Worm (Caenorhabditis elegans) whole organism, L1 larva: Measurements from ENCODE around the gene M04G7.1.

Experiments used
- C04F5.9 ChIP-seq: sonication (generic microtip); optimal IDR thresholded peaks from 2 replicates; lab custom pipeline; 2016; ENCODE audit warnings: missing genetic modification characterization, missing compliant biosample characterization
- C16A3.4 ChIP-seq: fragments of 150-350 bp; optimal IDR thresholded peaks from 2 replicates; lab custom pipeline; 2014; ENCODE audit warnings: missing biosample characterization, missing genetic modification characterization
- C34B4.2 ChIP-seq: sonication (generic microtip); optimal IDR thresholded peaks from 2 replicates; lab custom pipeline; 2017; ENCODE audit warnings: mild to moderate bottlenecking, missing genetic modification characterization, missing compliant biosample characterization
- Y116A8C.19 ChIP-seq: sonication (generic microtip); optimal IDR thresholded peaks from 2 replicates; lab custom pipeline; 2016; ENCODE audit warnings: missing compliant biosample characterization, missing genetic modification characterization, borderline replicate concordance
- alr-1 ChIP-seq: fragments of 200-800 bp; sonication (Bioruptor generic); optimal IDR thresholded peaks from 2 replicates; lab custom pipeline; 2018; ENCODE audit warnings: borderline replicate concordance, mild to moderate bottlenecking, missing genetic modification characterization, missing compliant biosample characterization
- ama-1 ChIP-seq: fragments of 150-350 bp; optimal IDR thresholded peaks from 2 replicates; lab custom pipeline; 2014
- blmp-1 ChIP-seq: fragments of 150-350 bp; optimal IDR thresholded peaks from 2 replicates; lab custom pipeline; 2014; ENCODE audit warnings: missing biosample characterization, missing genetic modification characterization
- ces-1 ChIP-seq: fragments of 150-350 bp; optimal IDR thresholded peaks from 2 replicates; lab custom pipeline; 2014; ENCODE audit warnings: missing biosample characterization, missing genetic modification reagents, missing genetic modification characterization
- dsc-1 ChIP-seq: sonication (generic microtip); optimal IDR thresholded peaks from 2 replicates; lab custom pipeline; 2016; ENCODE audit warnings: mild to moderate bottlenecking, missing genetic modification characterization, missing compliant biosample characterization
- efl-1 ChIP-seq, 4 experiments: fragments of 150-350 bp; optimal IDR thresholded peaks in 3 of 4; peaks in 1 of 4; 1 replicate in 1 of 4; 2 replicates in 3 of 4; lab custom pipeline; 2014; ENCODE audit warnings: missing biosample characterization in 2 of 4, missing genetic modification characterization in 2 of 4, missing genetic modification reagents in 2 of 4
- efl-3 ChIP-seq: fragments of 200-800 bp; sonication (Bioruptor generic); optimal IDR thresholded peaks from 2 replicates; lab custom pipeline; 2018; ENCODE audit warnings: mild to moderate bottlenecking, missing genetic modification characterization, missing compliant biosample characterization
- egl-13 ChIP-seq: sonication (generic microtip); optimal IDR thresholded peaks from 2 replicates; lab custom pipeline; 2016; ENCODE audit warnings: missing genotype, missing genetic modification reagents, missing genetic modification characterization, missing compliant biosample characterization
- egl-27 ChIP-seq, 2 experiments: fragments of 150-350 bp in 1 of 2; sonication (generic microtip); optimal IDR thresholded peaks; 3 replicates each; lab custom pipeline; 2017 to 2018; ENCODE audit warnings: missing biosample characterization in 2 of 2, missing genetic modification characterization in 2 of 2, missing genetic modification reagents in 2 of 2
- elt-2 ChIP-seq: sonication (generic microtip); optimal IDR thresholded peaks from 2 replicates; lab custom pipeline; 2016; ENCODE audit warnings: missing genetic modification characterization, mild to moderate bottlenecking, inconsistent platforms, missing compliant biosample characterization, missing genetic modification reagents
- elt-3 ChIP-seq, 6 experiments: fragments of 150-350 bp in 1 of 6; sonication (generic microtip); optimal IDR thresholded peaks; 2 replicates each; lab custom pipeline; 2017 to 2018; ENCODE audit warnings: missing biosample characterization in 6 of 6, missing genetic modification characterization in 6 of 6, inconsistent platforms in 1 of 6
- fkh-10 ChIP-seq: sonication (generic microtip); optimal IDR thresholded peaks from 2 replicates; lab custom pipeline; 2017; ENCODE audit warnings: missing biosample characterization, missing genetic modification reagents, missing genetic modification characterization
- fkh-4 ChIP-seq: sonication (generic microtip); optimal IDR thresholded peaks from 2 replicates; lab custom pipeline; 2016; ENCODE audit warnings: missing compliant biosample characterization, missing genetic modification characterization, borderline replicate concordance
- fkh-8 ChIP-seq: sonication (generic microtip); optimal IDR thresholded peaks from 2 replicates; lab custom pipeline; 2016; ENCODE audit warnings: mild to moderate bottlenecking, missing genetic modification characterization, missing compliant biosample characterization
- fos-1 ChIP-seq: fragments of 150-350 bp; optimal IDR thresholded peaks from 2 replicates; lab custom pipeline; 2014; ENCODE audit warnings: missing biosample characterization, missing genetic modification characterization
- grh-1 ChIP-seq: fragments of 200-800 bp; sonication (Bioruptor generic); IDR thresholded peaks from 2 replicates; pipeline ENCODE4 v1.3.6; 2022; ENCODE audit warnings: missing genetic modification reagents, missing genetic modification characterization, missing compliant biosample characterization
- jun-1 ChIP-seq: fragments of 150-350 bp; optimal IDR thresholded peaks from 2 replicates; lab custom pipeline; 2014; ENCODE audit warnings: missing biosample characterization, missing genetic modification reagents, missing genetic modification characterization
- lin-13 ChIP-seq: fragments of 150-350 bp; optimal IDR thresholded peaks from 2 replicates; lab custom pipeline; 2014; ENCODE audit warnings: missing biosample characterization, missing genetic modification reagents, missing genetic modification characterization
- lin-15B ChIP-seq: fragments of 150-350 bp; sonication (generic microtip); optimal IDR thresholded peaks from 3 replicates; lab custom pipeline; 2014; ENCODE audit warnings: missing biosample characterization, missing genetic modification characterization
- lin-35 ChIP-seq, 2 experiments: fragments of 150-350 bp; optimal IDR thresholded peaks; 2 replicates each; lab custom pipeline; 2014; ENCODE audit warnings: missing biosample characterization in 2 of 2, missing genetic modification characterization in 2 of 2, missing genetic modification reagents in 2 of 2
- lir-3 ChIP-seq: sonication (generic microtip); optimal IDR thresholded peaks from 2 replicates; lab custom pipeline; 2016; ENCODE audit warnings: mild to moderate bottlenecking, missing genetic modification characterization, moderate library complexity, missing compliant biosample characterization; ENCODE audit not compliant: poor library complexity
- lsy-2 ChIP-seq, 2 experiments: fragments of 150-350 bp; optimal IDR thresholded peaks; 2 replicates each; lab custom pipeline; 2014; ENCODE audit warnings: missing biosample characterization in 2 of 2, missing genetic modification characterization in 2 of 2
- mdl-1 ChIP-seq, 2 experiments: fragments of 150-350 bp; optimal IDR thresholded peaks; 2 replicates each; lab custom pipeline; 2014 to 2017; ENCODE audit warnings: missing biosample characterization in 2 of 2, missing genetic modification characterization in 2 of 2, inconsistent platforms in 1 of 2
- mef-2 ChIP-seq: fragments of 150-350 bp; optimal IDR thresholded peaks from 2 replicates; lab custom pipeline; 2014; ENCODE audit warnings: missing biosample characterization, missing genetic modification characterization
- nhr-11 ChIP-seq: fragments of 150-350 bp; optimal IDR thresholded peaks from 2 replicates; lab custom pipeline; 2014; ENCODE audit warnings: missing biosample characterization, missing genetic modification characterization
- nhr-12 ChIP-seq: sonication (generic microtip); optimal IDR thresholded peaks from 2 replicates; lab custom pipeline; 2017; ENCODE audit warnings: missing biosample characterization, missing genetic modification characterization
- nhr-19 ChIP-seq: fragments of 200-800 bp; sonication (Bioruptor generic); conservative IDR thresholded peaks from 2 replicates; pipeline ENCODE4 v1.3.6; 2022; ENCODE audit warnings: missing genetic modification characterization, missing compliant biosample characterization
- nhr-47 ChIP-seq: sonication (generic microtip); optimal IDR thresholded peaks from 2 replicates; lab custom pipeline; 2016; ENCODE audit warnings: mild to moderate bottlenecking, missing genetic modification characterization, moderate library complexity, missing compliant biosample characterization
- nhr-71 ChIP-seq: sonication (generic microtip); optimal IDR thresholded peaks from 2 replicates; lab custom pipeline; 2016; ENCODE audit warnings: mild to moderate bottlenecking, missing genetic modification characterization, moderate library complexity, missing compliant biosample characterization
- nhr-77 ChIP-seq: fragments of 150-350 bp; optimal IDR thresholded peaks from 2 replicates; lab custom pipeline; 2014; ENCODE audit warnings: missing biosample characterization, missing genetic modification characterization
- nhr-85 ChIP-seq: sonication (generic microtip); peaks from one replicate; lab custom pipeline; 2016; ENCODE audit warnings: missing genetic modification characterization, inconsistent platforms, missing compliant biosample characterization
- pax-3 ChIP-seq: fragments of 200-800 bp; sonication (Bioruptor generic); optimal IDR thresholded peaks from 2 replicates; lab custom pipeline; 2018; ENCODE audit warnings: mild to moderate bottlenecking, missing genetic modification characterization, moderate library complexity, missing compliant biosample characterization
- rnt-1 ChIP-seq: sonication (generic microtip); optimal IDR thresholded peaks from 2 replicates; lab custom pipeline; 2016; ENCODE audit warnings: mild to moderate bottlenecking, missing genetic modification characterization, moderate library complexity, missing compliant biosample characterization
- skn-1 ChIP-seq: fragments of 150-350 bp; optimal IDR thresholded peaks from 2 replicates; lab custom pipeline; 2014; ENCODE audit warnings: missing biosample characterization, missing genetic modification characterization
- snu-23 ChIP-seq: sonication (generic microtip); optimal IDR thresholded peaks from 2 replicates; lab custom pipeline; 2016; ENCODE audit warnings: missing genetic modification characterization, missing compliant biosample characterization
- sox-4 ChIP-seq: sonication (generic microtip); optimal IDR thresholded peaks from 2 replicates; lab custom pipeline; 2016; ENCODE audit warnings: missing genetic modification characterization, missing compliant biosample characterization
- sptf-1 ChIP-seq: fragments of 150-350 bp; optimal IDR thresholded peaks from 2 replicates; lab custom pipeline; 2014; ENCODE audit warnings: missing biosample characterization, missing genetic modification characterization
- tlp-1 ChIP-seq: fragments of 150-350 bp; optimal IDR thresholded peaks from 2 replicates; lab custom pipeline; 2014; ENCODE audit warnings: missing biosample characterization, missing genetic modification characterization
- unc-130 ChIP-seq: fragments of 150-350 bp; optimal IDR thresholded peaks from 2 replicates; lab custom pipeline; 2017; ENCODE audit warnings: missing biosample characterization, missing genetic modification characterization, inconsistent platforms
- unc-30 ChIP-seq: sonication (generic microtip); optimal IDR thresholded peaks from 2 replicates; lab custom pipeline; 2017; ENCODE audit warnings: missing biosample characterization, missing genetic modification characterization
- unc-62 ChIP-seq: fragments of 150-350 bp; optimal IDR thresholded peaks from 2 replicates; lab custom pipeline; 2014; ENCODE audit warnings: missing biosample characterization, missing genetic modification reagents, missing genetic modification characterization
- unc-86 ChIP-seq: sonication (generic microtip); optimal IDR thresholded peaks from 2 replicates; lab custom pipeline; 2016; ENCODE audit warnings: missing genetic modification characterization, missing compliant biosample characterization
- unc-98 ChIP-seq: fragments of 200-800 bp; sonication (Bioruptor generic); IDR thresholded peaks from 2 replicates; pipeline ENCODE4 v1.3.6; 2022; ENCODE audit warnings: missing genetic modification characterization, missing compliant biosample characterization
- zip-4 ChIP-seq: fragments of 200-800 bp; sonication (Bioruptor generic); optimal IDR thresholded peaks from 2 replicates; lab custom pipeline; 2018; ENCODE audit warnings: mild to moderate bottlenecking, missing genetic modification characterization, moderate library complexity, missing compliant biosample characterization

M04G7.1 gene

ce11 chrIV:438384-438783, 17.2 kb upstream of the M04G7.1 start:
- TF ChIP-seq blmp-1 (tag; lab: Kevin White, UChicago), result no peak
- TF ChIP-seq sox-4 (tag; lab: Kevin White, UChicago), result no peak
- no peak for TF ChIP-seq pax-3 (tag; lab: Kevin White, UChicago)
- TF ChIP-seq unc-86, result no peak
- no peak for TF ChIP-seq egl-27 (tag; optimal IDR thresholded peaks at IDR 0.05; lab: Kevin White, UChicago)
- no peak for TF ChIP-seq C16A3.4 (tag; lab: Kevin White, UChicago)
- TF ChIP-seq elt-3 (tag; optimal IDR thresholded peaks at IDR 0.05; lab: Kevin White, UChicago), result no peak
- no peak for TF ChIP-seq lin-13 (GFP tag; lab: Kevin White, UChicago)
- TF ChIP-seq sptf-1 (tag; lab: Kevin White, UChicago), result no peak
- TF ChIP-seq fos-1, result no peak
- no peak for TF ChIP-seq unc-98 (GFP tag; lab: Robert Waterston, UW)
- TF ChIP-seq nhr-11 (tag; lab: Kevin White, UChicago), result no peak
- TF ChIP-seq nhr-85 (tag; lab: Kevin White, UChicago), result no peak
- TF ChIP-seq ama-1 (lab: Kevin White, UChicago), result no peak
- no peak for TF ChIP-seq fkh-8 (tag; lab: Kevin White, UChicago)
- TF ChIP-seq, all 84 proteins: peak for 0

ce11 chrIV:440509-440908, 15.1 kb upstream of the M04G7.1 start, which contains the start of gene hum-8:
Gene hum-8 (minus strand): TSS chrIV:440554.
- TF ChIP-seq Y116A8C.19 (tag; lab: Kevin White, UChicago) (no peak), efl-3 (GFP tag; lab: Kevin White, UChicago) (no peak), elt-2 (tag; lab: Kevin White, UChicago) (peak; percentile 58), lsy-2 (tag; optimal IDR thresholded peaks at IDR 0.05; lab: Kevin White, UChicago) (no peak), C04F5.9 (tag; lab: Kevin White, UChicago) (no peak), efl-1 (optimal IDR thresholded peaks at IDR 0.05; lab: Kevin White, UChicago) (no peak), efl-1 (GFP tag; optimal IDR thresholded peaks at IDR 0.05 in 1 of 2; lab: Kevin White, UChicago) (peak in 1 of 2 experiments; percentile 89), dsc-1 (tag; lab: Kevin White, UChicago) (no peak), egl-13 (tag; lab: Kevin White, UChicago) (no peak), unc-130 (tag; lab: Kevin White, UChicago) (no peak), nhr-71 (tag; lab: Kevin White, UChicago) (no peak), nhr-47 (tag; lab: Kevin White, UChicago) (no peak), fos-1 (no peak)

DNA sequence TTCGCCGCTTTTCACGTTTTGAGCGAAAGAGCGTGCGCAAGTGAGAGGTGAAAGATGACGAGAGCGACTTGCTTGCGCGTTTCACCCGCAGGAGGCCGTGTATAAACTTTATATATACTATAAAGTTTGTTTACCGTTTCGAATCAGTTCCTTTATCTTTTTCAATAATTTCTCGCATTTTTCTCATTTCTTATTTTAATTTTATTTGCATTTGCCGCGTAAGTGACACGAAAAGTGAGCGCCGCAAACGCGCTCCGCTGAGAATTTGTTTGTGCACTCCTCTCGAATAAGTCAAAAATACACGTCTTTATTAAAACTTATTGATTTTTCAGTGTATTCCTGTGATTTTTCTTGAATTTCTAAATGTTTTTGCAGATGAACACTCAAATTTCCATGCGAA, 12.0 kb upstream of the M04G7.1 start, which contains the start of gene mrpl-55:
Gene mrpl-55 (plus strand): TSS at position 364 of the 400 bp plus-strand sequence.
- TF ChIP-seq snu-23 (peak; percentile 95), Y116A8C.19 (tag; lab: Kevin White, UChicago) (no peak), fkh-4 (tag; lab: Kevin White, UChicago) (peak; percentile 57), nhr-19 (GFP tag; lab: Robert Waterston, UW) (peak; percentile 89), grh-1 (peak; percentile 76), jun-1 (tag; lab: Kevin White, UChicago) (peak; percentile 82), rnt-1 (tag; lab: Kevin White, UChicago) (peak; percentile 93), efl-1 (optimal IDR thresholded peaks at IDR 0.05; lab: Kevin White, UChicago) (peak; percentile 88 to 98), efl-1 (GFP tag; optimal IDR thresholded peaks at IDR 0.05 in 1 of 2; lab: Kevin White, UChicago) (peak; percentile 96 to 99), egl-27 (tag; optimal IDR thresholded peaks at IDR 0.05; lab: Kevin White, UChicago) (peak; percentile 37), unc-62 (peak; percentile 9), unc-30 (tag; lab: Kevin White, UChicago) (peak; percentile 43), skn-1 (tag; lab: Kevin White, UChicago) (peak; percentile 88), mdl-1 (tag; optimal IDR thresholded peaks at IDR 0.05; lab: Kevin White, UChicago) (peak in 1 of 2 experiments; percentile 78), fkh-10 (GFP tag; lab: Kevin White, UChicago) (peak; percentile 47), zip-4 (peak; percentile 66), C34B4.2 (tag; lab: Kevin White, UChicago) (no peak), lir-3 (tag; lab: Kevin White, UChicago) (peak; percentile 76), alr-1 (tag; lab: Kevin White, UChicago) (no peak), mef-2 (peak; percentile 69), ces-1 (GFP tag; lab: Kevin White, UChicago) (no peak), nhr-71 (tag; lab: Kevin White, UChicago) (peak; percentile 95), tlp-1 (tag; lab: Kevin White, UChicago) (no peak), nhr-12 (tag; lab: Kevin White, UChicago) (no peak), nhr-77 (peak; percentile 90), lin-35 (GFP tag; optimal IDR thresholded peaks at IDR 0.05; lab: Kevin White, UChicago) (peak; percentile 95 to 98), lin-15B (peak; percentile 92), egl-13 (tag; lab: Kevin White, UChicago) (peak; percentile 74)
